Fruit fly (Drosophila melanogaster): ENCODE measurements around the gene CG33658.

CG33658 gene

dm6 chr3R:24876843-24877457 is 36.0 kb upstream of the CG33658 start, which contains the start of the genes CG11089 and CG31381 (continued):
- TF ChIP-seq BEAF-32 (GFP tag; optimal IDR thresholded peaks at IDR 0.05) (no peak), Doc2 (GFP tag; IDR thresholded peaks at IDR 0.05) (no peak), disco-r (GFP tag; optimal IDR thresholded peaks at IDR 0.05) (no peak), slp2 (GFP tag; optimal IDR thresholded peaks at IDR 0.05) (no peak), CG34376 (GFP tag; optimal IDR thresholded peaks at IDR 0.05) (no peak), CG13287 (GFP tag; IDR thresholded peaks at IDR 0.05; ENCODE audit: partially characterized antibody) (no peak), sug (tag; optimal IDR thresholded peaks at IDR 0.05) (no peak), pros (GFP tag; optimal IDR thresholded peaks at IDR 0.05) (no peak), jigr1 (GFP tag; IDR thresholded peaks at IDR 0.05) (no peak), toy (GFP tag; IDR thresholded peaks at IDR 0.05) (no peak), bsh (GFP tag; optimal IDR thresholded peaks at IDR 0.05) (no peak), CG11695 (GFP tag; IDR thresholded peaks at IDR 0.05) (no peak), CG7928 (GFP tag; optimal IDR thresholded peaks at IDR 0.05) (no peak), CG10565 (GFP tag; optimal IDR thresholded peaks at IDR 0.05) (no peak), da (GFP tag; optimal IDR thresholded peaks at IDR 0.05) (no peak), lbe (GFP tag; optimal IDR thresholded peaks at IDR 0.05) (peak; percentile 4), Ets65A (GFP tag) (peak; percentile 14), CG6689 (GFP tag; IDR thresholded peaks at IDR 0.05) (no peak), nau (GFP tag; optimal IDR thresholded peaks at IDR 0.05) (no peak), rib (GFP tag; IDR thresholded peaks at IDR 0.05) (no peak), sd (tag; optimal IDR thresholded peaks at IDR 0.05) (no peak), CG12071 (GFP tag; optimal IDR thresholded peaks at IDR 0.05) (no peak), CG6813 (GFP tag; optimal IDR thresholded peaks at IDR 0.05) (no peak), ab (GFP tag; optimal IDR thresholded peaks at IDR 0.05) (no peak), lilli (GFP tag; optimal IDR thresholded peaks at IDR 0.05) (no peak), CG16863 (GFP tag; optimal IDR thresholded peaks at IDR 0.05) (no peak), tap (tag; optimal IDR thresholded peaks at IDR 0.05) (no peak), Bteb2 (GFP tag; optimal IDR thresholded peaks at IDR 0.05) (no peak), mirr (GFP tag; optimal IDR thresholded peaks at IDR 0.05) (no peak), Nf-YC (tag; optimal IDR thresholded peaks at IDR 0.05) (no peak)

dm6 chr3R:24875939-24876842 is 35.2 kb upstream of the CG33658 start, which contains the start of gene CG3744:
TSS of gene CG3744 (minus strand) at chr3R:24876654.
- TF ChIP-seq hb (GFP tag; IDR thresholded peaks at IDR 0.05; ENCODE audit: partially characterized antibody), result peak; percentile 87
- peak; percentile 81 for TF ChIP-seq Poxn (GFP tag; IDR thresholded peaks at IDR 0.05)
- TF ChIP-seq CG32767 (GFP tag; IDR thresholded peaks at IDR 0.05), result peak; percentile 85
- TF ChIP-seq Eip74EF (GFP tag; optimal IDR thresholded peaks at IDR 0.05), result peak in 1 of 2 experiments; percentile 65
- TF ChIP-seq Bteb2 (GFP tag; optimal IDR thresholded peaks at IDR 0.05), result peak; percentile 48
- TF ChIP-seq h (optimal IDR thresholded peaks at IDR 0.05), result no peak
- peak; percentile 86 for TF ChIP-seq CG7556 (GFP tag; optimal IDR thresholded peaks at IDR 0.05)
- peak; percentile 69 for TF ChIP-seq CG12071 (GFP tag; optimal IDR thresholded peaks at IDR 0.05)
- TF ChIP-seq CG11723 (GFP tag; optimal IDR thresholded peaks at IDR 0.05), result peak; percentile 77
- peak; percentile 92 for TF ChIP-seq Sry-δ (GFP tag; optimal IDR thresholded peaks at IDR 0.05)
- TF ChIP-seq pb (GFP tag; optimal IDR thresholded peaks at IDR 0.05), result peak; percentile 62
- TF ChIP-seq CG6765 (GFP tag; optimal IDR thresholded peaks at IDR 0.05), result peak; percentile 61
- TF ChIP-seq CG31441 (GFP tag; IDR thresholded peaks at IDR 0.05), result peak; percentile 89
- TF ChIP-seq CG17912 (GFP tag; optimal IDR thresholded peaks at IDR 0.05), result peak; percentile 56
- peak; percentile 98 for TF ChIP-seq CG11456 (GFP tag; IDR thresholded peaks at IDR 0.05)
- peak; percentile 92 for TF ChIP-seq ara (GFP tag; IDR thresholded peaks at IDR 0.05)
- TF ChIP-seq NFAT (GFP tag; IDR thresholded peaks at IDR 0.05), result peak; percentile 99
- peak; percentile 9 for TF ChIP-seq Hey (tag; optimal IDR thresholded peaks at IDR 0.05)
- TF ChIP-seq CG16779 (GFP tag; IDR thresholded peaks at IDR 0.05), result peak; percentile 83
- TF ChIP-seq CG16815 (GFP tag; optimal IDR thresholded peaks at IDR 0.05), result peak; percentile 86
- peak; percentile 74 for TF ChIP-seq CG34376 (GFP tag; optimal IDR thresholded peaks at IDR 0.05)
- TF ChIP-seq CG17186 (GFP tag; optimal IDR thresholded peaks at IDR 0.05), result peak; percentile 55
